Fruit fly (Drosophila melanogaster) S2 (cell line): ENCODE results near the gene CG3769.
A peak's percentile ranks its signal among the peaks of the same experiment; 100 is the strongest.

Experiments used
- CG8478 ChIP-seq: fragments of >200 bp; optimal IDR thresholded peaks from 2 replicates; lab custom pipeline; 2018
- CTCF ChIP-seq, 2 experiments: fragments of >200 bp; optimal IDR thresholded peaks; 2 replicates each; lab custom pipeline; 2018

dm6 chr2L:9464455-9465063, 29.4 kb downstream of the CG3769 start:
- TF ChIP-seq CG8478 (no peak), CTCF (optimal IDR thresholded peaks at IDR 0.05; lab: Kevin White, UChicago) (peak in 1 of 2 experiments; percentile 49)
